Worm (Caenorhabditis elegans): ENCODE results near the gene F08D12.4.

Gene F08D12.4

ce11 chrII:2807674-2808206 lies 29.8 kb downstream of the F08D12.4 start, which contains the start of gene K12H6.12:
K12H6.12 (plus strand) TSS chrII:2808156.
- peak; percentile 0 for TF ChIP-seq F13H6.1 (tag; optimal IDR thresholded peaks at IDR 0.05)
- no peak for TF ChIP-seq R02D3.7 (tag; optimal IDR thresholded peaks at IDR 0.05)

ce11 chrII:2815017-2815416 lies 37.1 kb downstream of the F08D12.4 start:
- TF ChIP-seq snpc-4 (tag; optimal IDR thresholded peaks at IDR 0.05) (no peak), lin-39 (tag; optimal IDR thresholded peaks at IDR 0.05) (no peak), lin-11 (tag; optimal IDR thresholded peaks at IDR 0.05) (no peak), unc-39 (tag; optimal IDR thresholded peaks at IDR 0.05) (no peak), nhr-77 (tag; optimal IDR thresholded peaks at IDR 0.05) (no peak), crh-2 (tag; optimal IDR thresholded peaks at IDR 0.05) (no peak), Y55F3AM.14 (GFP tag; optimal IDR thresholded peaks at IDR 0.05) (no peak), nhr-21 (tag; optimal IDR thresholded peaks at IDR 0.05) (no peak), R02D3.7 (tag; optimal IDR thresholded peaks at IDR 0.05) (no peak), nhr-10 (tag; optimal IDR thresholded peaks at IDR 0.05) (no peak)

ce11 chrII:2815444-2815843 lies 37.5 kb downstream of the F08D12.4 start, which contains the start of gene K12H6.2:
K12H6.2 (minus strand) TSS chrII:2815544.
- no peak for TF ChIP-seq unc-62 (GFP tag; optimal IDR thresholded peaks at IDR 0.05)
- no peak for TF ChIP-seq nhr-12 (tag; optimal IDR thresholded peaks at IDR 0.05)
- no peak for TF ChIP-seq sem-4 (tag; optimal IDR thresholded peaks at IDR 0.05)
- no peak for TF ChIP-seq lin-13 (GFP tag; optimal IDR thresholded peaks at IDR 0.05)
- TF ChIP-seq aly-2 (tag; optimal IDR thresholded peaks at IDR 0.05), result no peak
- TF ChIP-seq peb-1 (tag; optimal IDR thresholded peaks at IDR 0.05), result no peak
- TF ChIP-seq nhr-11 (tag; optimal IDR thresholded peaks at IDR 0.05), result no peak
- no peak for TF ChIP-seq nhr-10 (tag; optimal IDR thresholded peaks at IDR 0.05)
- no peak for TF ChIP-seq mab-5 (tag; optimal IDR thresholded peaks at IDR 0.05)
- TF ChIP-seq ZK546.5 (tag; optimal IDR thresholded peaks at IDR 0.05), result no peak
- TF ChIP-seq ama-1 (optimal IDR thresholded peaks at IDR 0.05), result no peak
- TF ChIP-seq Y55F3AM.14 (GFP tag; optimal IDR thresholded peaks at IDR 0.05), result no peak
- no peak for TF ChIP-seq lin-39 (tag; optimal IDR thresholded peaks at IDR 0.05)
- TF ChIP-seq gmeb-1 (tag; optimal IDR thresholded peaks at IDR 0.05), result no peak
- no peak for TF ChIP-seq ztf-1 (GFP tag; conservative IDR thresholded peaks at IDR 0.05)
- no peak for TF ChIP-seq nhr-25 (tag; optimal IDR thresholded peaks at IDR 0.05)
- TF ChIP-seq nhr-23 (tag; optimal IDR thresholded peaks at IDR 0.05), result no peak

ce11 chrII:2816676-2817075 lies 38.7 kb downstream of the F08D12.4 start, which contains the start of gene set-13:
set-13 (plus strand) TSS chrII:2816976.
- TF ChIP-seq mdl-1 (tag; optimal IDR thresholded peaks at IDR 0.05) (no peak), mab-5 (tag; optimal IDR thresholded peaks at IDR 0.05) (no peak), nhr-129 (tag; optimal IDR thresholded peaks at IDR 0.05) (no peak), unc-55 (GFP tag; optimal IDR thresholded peaks at IDR 0.05) (no peak), unc-39 (tag; optimal IDR thresholded peaks at IDR 0.05) (no peak), skn-1 (tag; optimal IDR thresholded peaks at IDR 0.05) (no peak), egl-27 (tag; optimal IDR thresholded peaks at IDR 0.05) (no peak), sem-4 (tag; optimal IDR thresholded peaks at IDR 0.05) (no peak), sma-9 (GFP tag; optimal IDR thresholded peaks at IDR 0.05) (no peak), sma-9 (tag; optimal IDR thresholded peaks at IDR 0.05) (no peak), blmp-1 (tag; optimal IDR thresholded peaks at IDR 0.05; ENCODE audit: insufficient read depth) (no peak), ceh-82 (tag; optimal IDR thresholded peaks at IDR 0.05) (no peak), snpc-4 (tag; optimal IDR thresholded peaks at IDR 0.05) (no peak), dmd-4 (tag; optimal IDR thresholded peaks at IDR 0.05) (no peak), nhr-23 (tag; optimal IDR thresholded peaks at IDR 0.05) (no peak), R02D3.7 (tag; optimal IDR thresholded peaks at IDR 0.05) (no peak), nhr-21 (tag; optimal IDR thresholded peaks at IDR 0.05) (no peak)

- no peak for TF ChIP-seq nhr-25 (tag; optimal IDR thresholded peaks at IDR 0.05)
Observed at ce11 chrII:2822435-2822920, 44.5 kb downstream of the F08D12.4 start, which contains the start of the genes fut-4 and K12H6.10. fut-4 (minus strand) TSS chrII:2822535. K12H6.10 (plus strand) TSS chrII:2822870.

Measured in whole organism, L2 larva.